Worm (Caenorhabditis elegans) whole organism, L2 larva: ENCODE results near the gene mom-2.

ENCODE experiments used
- C34F6.9 ChIP-seq: fragments of 150-350 bp; optimal IDR thresholded peaks from 2 replicates; lab custom pipeline; 2014; ENCODE audit warnings: missing biosample characterization, missing genetic modification characterization
- F13H6.1 ChIP-seq: sonication (generic microtip); optimal IDR thresholded peaks from 2 replicates; lab custom pipeline; 2016; ENCODE audit warnings: missing genetic modification characterization, missing compliant biosample characterization
- R02D3.7 ChIP-seq: fragments of 150-350 bp; optimal IDR thresholded peaks from 2 replicates; lab custom pipeline; 2014; ENCODE audit warnings: missing biosample characterization, missing genetic modification characterization
- ZK546.5 ChIP-seq: sonication (generic microtip); optimal IDR thresholded peaks from 2 replicates; lab custom pipeline; 2017; ENCODE audit warnings: missing biosample characterization, missing genetic modification characterization
- aly-2 ChIP-seq: fragments of 150-350 bp; optimal IDR thresholded peaks from 2 replicates; lab custom pipeline; 2014; ENCODE audit warnings: missing biosample characterization, missing genetic modification characterization
- ama-1 ChIP-seq: fragments of 150-350 bp; optimal IDR thresholded peaks from 2 replicates; lab custom pipeline; 2018; ENCODE audit warnings: inconsistent platforms
- blmp-1 ChIP-seq: sonication (generic microtip); optimal IDR thresholded peaks from 2 replicates; lab custom pipeline; 2017; ENCODE audit warnings: missing genetic modification characterization, mild to moderate bottlenecking, missing compliant biosample characterization, antibody characterized with exemption, moderate library complexity; ENCODE audit not compliant: insufficient read depth
- ceh-16 ChIP-seq: fragments of 150-350 bp; optimal IDR thresholded peaks from 2 replicates; lab custom pipeline; 2014; ENCODE audit warnings: missing biosample characterization, missing genetic modification characterization
- ceh-82 ChIP-seq: fragments of 150-350 bp; optimal IDR thresholded peaks from 2 replicates; lab custom pipeline; 2014; ENCODE audit warnings: missing biosample characterization, missing genetic modification characterization
- crh-2 ChIP-seq: sonication (generic microtip); optimal IDR thresholded peaks from 2 replicates; lab custom pipeline; 2017; ENCODE audit warnings: missing biosample characterization, missing genetic modification characterization
- dmd-4 ChIP-seq: sonication (generic microtip); optimal IDR thresholded peaks from 2 replicates; lab custom pipeline; 2017; ENCODE audit warnings: missing biosample characterization, missing genetic modification characterization
- egl-27 ChIP-seq: sonication (generic microtip); optimal IDR thresholded peaks from 3 replicates; lab custom pipeline; 2017; ENCODE audit warnings: missing biosample characterization, missing genetic modification reagents, missing genetic modification characterization
- elt-3 ChIP-seq: sonication (generic microtip); optimal IDR thresholded peaks from 2 replicates; lab custom pipeline; 2017; ENCODE audit warnings: missing biosample characterization, missing genetic modification characterization
- fos-1 ChIP-seq: fragments of 150-350 bp; optimal IDR thresholded peaks from 2 replicates; lab custom pipeline; 2014; ENCODE audit warnings: missing biosample characterization, missing genetic modification characterization
- lin-11 ChIP-seq: fragments of 150-350 bp; sonication (generic microtip); optimal IDR thresholded peaks from 2 replicates; lab custom pipeline; 2014; ENCODE audit warnings: missing biosample characterization, missing genetic modification characterization, inconsistent platforms, mixed read lengths
- lin-13 ChIP-seq: fragments of 150-350 bp; optimal IDR thresholded peaks from 2 replicates; lab custom pipeline; 2014; ENCODE audit warnings: missing biosample characterization, missing genetic modification reagents, missing genetic modification characterization
- lin-39 ChIP-seq: fragments of 150-350 bp; optimal IDR thresholded peaks from 2 replicates; lab custom pipeline; 2014; ENCODE audit warnings: missing biosample characterization, missing genetic modification reagents, missing genetic modification characterization
- lsy-2 ChIP-seq, 2 experiments: fragments of 150-350 bp in 1 of 2; sonication (generic microtip) in 1 of 2; optimal IDR thresholded peaks; 2 replicates each; lab custom pipeline; 2014 to 2017; ENCODE audit warnings: missing biosample characterization in 2 of 2, missing genetic modification characterization in 2 of 2
- mbf-1 ChIP-seq: sonication (generic microtip); optimal IDR thresholded peaks from 2 replicates; lab custom pipeline; 2017; ENCODE audit warnings: missing biosample characterization, missing genetic modification characterization
- mdl-1 ChIP-seq, 2 experiments: fragments of 150-350 bp in 1 of 2; sonication (generic microtip) in 1 of 2; optimal IDR thresholded peaks; 2 replicates each; lab custom pipeline; 2017; ENCODE audit warnings: missing biosample characterization in 2 of 2, missing genetic modification characterization in 2 of 2
- nhr-12 ChIP-seq: fragments of 150-350 bp; optimal IDR thresholded peaks from 2 replicates; lab custom pipeline; 2014; ENCODE audit warnings: missing biosample characterization, missing genetic modification characterization
- nhr-21 ChIP-seq: fragments of 150-350 bp; optimal IDR thresholded peaks from 2 replicates; lab custom pipeline; 2014; ENCODE audit warnings: missing biosample characterization, missing genetic modification characterization
- nhr-23 ChIP-seq: fragments of 150-350 bp; optimal IDR thresholded peaks from 2 replicates; lab custom pipeline; 2014; ENCODE audit warnings: missing biosample characterization, missing genetic modification reagents, missing genetic modification characterization
- nhr-237 ChIP-seq: fragments of 150-350 bp; optimal IDR thresholded peaks from 2 replicates; lab custom pipeline; 2014; ENCODE audit warnings: missing biosample characterization, missing genetic modification characterization
- nhr-25 ChIP-seq: fragments of 150-350 bp; sonication (generic microtip); optimal IDR thresholded peaks from 3 replicates; lab custom pipeline; 2014; ENCODE audit warnings: missing biosample characterization, missing genetic modification characterization
- nhr-77 ChIP-seq: fragments of 150-350 bp; optimal IDR thresholded peaks from 2 replicates; lab custom pipeline; 2014; ENCODE audit warnings: missing biosample characterization, missing genetic modification characterization
- peb-1 ChIP-seq: fragments of 150-350 bp; optimal IDR thresholded peaks from 2 replicates; lab custom pipeline; 2014; ENCODE audit warnings: missing biosample characterization, missing genetic modification characterization
- sem-4 ChIP-seq: fragments of 150-350 bp; optimal IDR thresholded peaks from 2 replicates; lab custom pipeline; 2014; ENCODE audit warnings: missing biosample characterization, missing genetic modification reagents, missing genetic modification characterization
- skn-1 ChIP-seq: sonication (generic microtip); optimal IDR thresholded peaks from 2 replicates; lab custom pipeline; 2017; ENCODE audit warnings: missing biosample characterization, missing genetic modification characterization
- sma-3 ChIP-seq: sonication (generic microtip); optimal IDR thresholded peaks from 2 replicates; lab custom pipeline; 2016; ENCODE audit warnings: missing genetic modification reagents, missing genetic modification characterization, missing compliant biosample characterization
- sma-9 ChIP-seq, 2 experiments: fragments of 150-350 bp in 1 of 2; sonication (generic microtip) in 1 of 2; optimal IDR thresholded peaks; 2 replicates each; lab custom pipeline; 2014 to 2016; ENCODE audit warnings: missing genetic modification characterization in 2 of 2, mild to moderate bottlenecking in 1 of 2, missing biosample characterization in 1 of 2, missing compliant biosample characterization in 1 of 2, missing genetic modification reagents in 1 of 2, moderate library complexity in 1 of 2
- snpc-4 ChIP-seq: fragments of 150-350 bp; optimal IDR thresholded peaks from 2 replicates; lab custom pipeline; 2014; ENCODE audit warnings: missing biosample characterization, missing genetic modification characterization
- unc-55 ChIP-seq: fragments of 150-350 bp; sonication (generic microtip); optimal IDR thresholded peaks from 3 replicates; lab custom pipeline; 2014; ENCODE audit warnings: missing biosample characterization, missing genetic modification reagents, missing genetic modification characterization
- unc-62 ChIP-seq: fragments of 150-350 bp; optimal IDR thresholded peaks from 2 replicates; lab custom pipeline; 2014; ENCODE audit warnings: missing biosample characterization, missing genetic modification reagents, missing genetic modification characterization
- zag-1 ChIP-seq: fragments of 150-350 bp; optimal IDR thresholded peaks from 2 replicates; lab custom pipeline; 2014; ENCODE audit warnings: missing biosample characterization, missing genetic modification characterization
- ztf-1 ChIP-seq: fragments of 200-800 bp; sonication (Bioruptor generic); conservative IDR thresholded peaks from 2 replicates; pipeline ENCODE4 v1.3.6; 2022; ENCODE audit warnings: missing genetic modification characterization, missing compliant biosample characterization
- ztf-11 ChIP-seq: sonication (generic microtip); optimal IDR thresholded peaks from 2 replicates; lab custom pipeline; 2017; ENCODE audit warnings: missing biosample characterization, missing genetic modification characterization
- ztf-4 ChIP-seq: fragments of 150-350 bp; optimal IDR thresholded peaks from 2 replicates; lab custom pipeline; 2014; ENCODE audit warnings: missing biosample characterization, missing genetic modification characterization

Gene mom-2

DNA sequence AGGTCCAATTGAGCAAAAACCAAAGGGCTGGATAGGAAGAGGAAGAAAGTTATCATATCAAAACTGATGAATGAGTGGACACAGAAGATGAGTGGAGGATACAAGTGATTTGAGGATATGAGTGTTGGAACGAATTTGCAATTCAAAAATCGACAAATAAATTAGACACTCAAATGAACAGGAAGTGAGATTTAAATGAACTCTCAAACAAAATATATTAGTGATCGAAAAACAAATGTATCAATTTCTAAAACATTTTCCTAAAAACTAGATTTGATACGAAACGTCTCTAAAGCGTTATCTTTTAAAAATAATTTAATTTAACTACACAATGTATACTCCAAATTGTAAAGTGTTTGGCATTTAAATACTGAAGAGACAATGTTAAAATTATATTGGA lies 19.6 kb downstream of the mom-2 start, which contains the start of gene F38E1.10:
Gene F38E1.10, minus strand, starts transcription at position 101 of the 400 bp plus-strand sequence.
- TF ChIP-seq ama-1 (no peak), sma-3 (GFP tag; lab: Kevin White, UChicago) (no peak), ceh-16 (tag; lab: Kevin White, UChicago) (no peak), elt-3 (tag; lab: Kevin White, UChicago) (no peak), lsy-2 (tag; optimal IDR thresholded peaks at IDR 0.05; lab: Kevin White, UChicago) (no peak), crh-2 (tag; lab: Kevin White, UChicago) (no peak), ztf-11 (no peak), mbf-1 (tag; lab: Kevin White, UChicago) (no peak), nhr-25 (tag; lab: Kevin White, UChicago) (no peak), fos-1 (tag; lab: Kevin White, UChicago) (no peak), nhr-237 (tag; lab: Kevin White, UChicago) (no peak), C34F6.9 (tag; lab: Kevin White, UChicago) (no peak), snpc-4 (tag; lab: Kevin White, UChicago) (no peak), egl-27 (tag; lab: Kevin White, UChicago) (no peak), sem-4 (tag; lab: Kevin White, UChicago) (no peak), unc-62 (GFP tag; lab: Kevin White, UChicago) (no peak), skn-1 (tag; lab: Kevin White, UChicago) (no peak), lin-39 (no peak)

ce11 chrV:8375849-8376248 lies 20.1 kb downstream of the mom-2 start, which contains the start of gene F38E1.3:
TSS of gene F38E1.3 (plus strand) at chrV:8376149.
- no peak for TF ChIP-seq nhr-25 (tag; lab: Kevin White, UChicago)
- TF ChIP-seq sem-4 (tag; lab: Kevin White, UChicago): no peak
- TF ChIP-seq lin-11: no peak
- TF ChIP-seq peb-1 (tag; lab: Kevin White, UChicago): no peak
- TF ChIP-seq nhr-77 (tag; lab: Kevin White, UChicago): no peak
- TF ChIP-seq ZK546.5: no peak
- no peak for TF ChIP-seq ceh-82 (tag; lab: Kevin White, UChicago)
- no peak for TF ChIP-seq C34F6.9 (tag; lab: Kevin White, UChicago)
- no peak for TF ChIP-seq ama-1
- TF ChIP-seq unc-55 (GFP tag; lab: Kevin White, UChicago): no peak
- TF ChIP-seq nhr-12 (tag; lab: Kevin White, UChicago): no peak
- no peak for TF ChIP-seq ceh-16 (tag; lab: Kevin White, UChicago)
- TF ChIP-seq mdl-1 (tag; optimal IDR thresholded peaks at IDR 0.05; lab: Kevin White, UChicago): no peak
- TF ChIP-seq fos-1 (tag; lab: Kevin White, UChicago): no peak
- TF ChIP-seq lin-13 (GFP tag; lab: Kevin White, UChicago): no peak
- TF ChIP-seq dmd-4 (tag; lab: Kevin White, UChicago): no peak
- no peak for TF ChIP-seq ztf-11
- TF ChIP-seq ztf-1: no peak
- TF ChIP-seq zag-1 (tag; lab: Kevin White, UChicago): no peak
- TF ChIP-seq snpc-4 (tag; lab: Kevin White, UChicago): no peak

DNA sequence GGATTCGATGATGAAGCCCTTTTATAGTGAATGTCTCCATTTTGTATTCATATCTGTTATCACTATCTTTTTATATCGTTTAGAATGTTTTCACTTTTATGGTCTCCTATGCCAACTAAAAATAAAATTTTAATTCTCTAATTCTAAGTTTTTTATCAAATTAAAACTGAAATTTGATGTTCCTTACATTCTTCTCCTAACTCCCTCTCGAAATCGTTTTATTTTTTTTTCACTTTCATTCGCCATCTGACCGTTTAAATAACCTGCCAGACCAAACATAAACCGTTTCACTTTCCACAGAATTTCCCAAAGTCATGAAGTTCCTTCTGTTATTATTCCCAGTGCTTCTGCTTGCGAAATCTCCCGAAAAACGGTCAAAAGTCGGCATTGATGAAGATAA lies 23.4 kb downstream of the mom-2 start, which contains the start of gene F52E1.5:
Gene F52E1.5, plus strand, starts transcription at position 301 of the 400 bp plus-strand sequence.
- no peak for TF ChIP-seq blmp-1 (tag; lab: Kevin White, UChicago)
- TF ChIP-seq R02D3.7 (tag; lab: Kevin White, UChicago): no peak
- no peak for TF ChIP-seq snpc-4 (tag; lab: Kevin White, UChicago)
- TF ChIP-seq nhr-237 (tag; lab: Kevin White, UChicago): no peak
- TF ChIP-seq aly-2 (tag; lab: Kevin White, UChicago): no peak
- TF ChIP-seq skn-1 (tag; lab: Kevin White, UChicago): no peak
- no peak for TF ChIP-seq unc-62 (GFP tag; lab: Kevin White, UChicago)

DNA sequence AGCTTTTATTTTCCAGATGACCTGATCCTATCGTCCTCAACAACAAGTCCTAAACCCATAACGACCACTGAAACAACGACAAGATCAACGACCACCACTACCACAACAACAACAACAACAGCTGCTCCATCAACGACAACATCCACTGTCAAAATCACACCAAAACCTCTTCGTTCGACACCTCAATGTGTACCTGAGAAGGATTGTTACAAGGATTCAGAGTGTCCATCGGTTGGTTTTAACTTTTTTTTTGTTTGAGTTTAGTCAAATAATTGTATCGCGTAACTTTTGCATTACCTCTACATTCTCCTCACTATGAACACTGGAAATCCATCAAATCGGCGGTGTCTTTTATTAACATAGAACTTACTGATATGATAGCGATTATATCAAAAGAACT lies 24.3 kb downstream of the mom-2 start:
- no peak for TF ChIP-seq lin-11
- TF ChIP-seq nhr-23 (tag; lab: Kevin White, UChicago): no peak
- TF ChIP-seq nhr-21 (tag; lab: Kevin White, UChicago): no peak

ce11 chrV:8383716-8384115 lies 27.9 kb downstream of the mom-2 start, which contains the start of gene F52E1.14:
TSS of gene F52E1.14 (plus strand) at chrV:8383922.
- peak; percentile 67 for TF ChIP-seq fos-1 (tag; lab: Kevin White, UChicago)
- peak; percentile 51 for TF ChIP-seq crh-2 (tag; lab: Kevin White, UChicago)
- no peak for TF ChIP-seq skn-1 (tag; lab: Kevin White, UChicago)
- TF ChIP-seq ztf-4 (tag; lab: Kevin White, UChicago): no peak
- peak; percentile 51 for TF ChIP-seq sma-9 (GFP tag; optimal IDR thresholded peaks at IDR 0.05; lab: Kevin White, UChicago)
- no peak for TF ChIP-seq sma-9 (tag; optimal IDR thresholded peaks at IDR 0.05; lab: Kevin White, UChicago)
- peak; percentile 39 for TF ChIP-seq F13H6.1 (tag; lab: Kevin White, UChicago)
